Worm (Caenorhabditis elegans) whole organism, L1 larva: ENCODE data around the gene myo-3.

Experiments used
- C16A3.4 ChIP-seq: fragments of 150-350 bp; optimal IDR thresholded peaks from 2 replicates; lab custom pipeline; 2014; ENCODE audit warnings: missing biosample characterization, missing genetic modification characterization
- F16B12.6 ChIP-seq: fragments of 150-350 bp; optimal IDR thresholded peaks from 2 replicates; lab custom pipeline; 2014; ENCODE audit warnings: missing biosample characterization, missing genetic modification characterization
- aha-1 ChIP-seq: fragments of 150-350 bp; optimal IDR thresholded peaks from 2 replicates; lab custom pipeline; 2014; ENCODE audit warnings: missing biosample characterization, missing genetic modification characterization
- alr-1 ChIP-seq: fragments of 200-800 bp; sonication (Bioruptor generic); optimal IDR thresholded peaks from 2 replicates; lab custom pipeline; 2018; ENCODE audit warnings: borderline replicate concordance, mild to moderate bottlenecking, missing genetic modification characterization, missing compliant biosample characterization
- ceh-63 ChIP-seq: fragments of 200-800 bp; sonication (Bioruptor generic); optimal IDR thresholded peaks from 2 replicates; lab custom pipeline; 2018; ENCODE audit warnings: mild to moderate bottlenecking, missing genetic modification characterization, missing compliant biosample characterization
- ceh-90 ChIP-seq: sonication (generic microtip); optimal IDR thresholded peaks from 2 replicates; lab custom pipeline; 2016; ENCODE audit warnings: missing genetic modification characterization, missing compliant biosample characterization
- ces-1 ChIP-seq: fragments of 150-350 bp; optimal IDR thresholded peaks from 2 replicates; lab custom pipeline; 2014; ENCODE audit warnings: missing biosample characterization, missing genetic modification reagents, missing genetic modification characterization
- efl-1 ChIP-seq, 4 experiments: fragments of 150-350 bp; optimal IDR thresholded peaks in 3 of 4; peaks in 1 of 4; 1 replicate in 1 of 4; 2 replicates in 3 of 4; lab custom pipeline; 2014; ENCODE audit warnings: missing biosample characterization in 2 of 4, missing genetic modification characterization in 2 of 4, missing genetic modification reagents in 2 of 4
- fos-1 ChIP-seq: fragments of 150-350 bp; optimal IDR thresholded peaks from 2 replicates; lab custom pipeline; 2014; ENCODE audit warnings: missing biosample characterization, missing genetic modification characterization
- hlh-17 ChIP-seq: fragments of 200-800 bp; sonication (Bioruptor generic); optimal IDR thresholded peaks from 2 replicates; lab custom pipeline; 2018; ENCODE audit warnings: missing genetic modification characterization, mild to moderate bottlenecking, missing compliant biosample characterization, moderate library complexity, borderline replicate concordance
- hlh-4 ChIP-seq: sonication (generic microtip); optimal IDR thresholded peaks from 2 replicates; lab custom pipeline; 2016; ENCODE audit warnings: mild to moderate bottlenecking, missing genetic modification characterization, missing compliant biosample characterization
- irx-1 ChIP-seq: sonication (generic microtip); optimal IDR thresholded peaks from 2 replicates; lab custom pipeline; 2016; ENCODE audit warnings: missing genetic modification characterization, missing compliant biosample characterization
- isw-1 ChIP-seq: fragments of 200-800 bp; sonication (Bioruptor generic); IDR thresholded peaks from 2 replicates; pipeline ENCODE4 v1.3.6; 2022; ENCODE audit warnings: missing genetic modification characterization, missing compliant biosample characterization
- jun-1 ChIP-seq: fragments of 150-350 bp; optimal IDR thresholded peaks from 2 replicates; lab custom pipeline; 2014; ENCODE audit warnings: missing biosample characterization, missing genetic modification reagents, missing genetic modification characterization
- lin-13 ChIP-seq: fragments of 150-350 bp; optimal IDR thresholded peaks from 2 replicates; lab custom pipeline; 2014; ENCODE audit warnings: missing biosample characterization, missing genetic modification reagents, missing genetic modification characterization
- lin-14 ChIP-seq: fragments of 200-800 bp; sonication (Bioruptor generic); optimal IDR thresholded peaks from 2 replicates; lab custom pipeline; 2018; ENCODE audit warnings: mild to moderate bottlenecking, missing genetic modification characterization, moderate library complexity, missing compliant biosample characterization
- lin-39 ChIP-seq: fragments of 150-350 bp; optimal IDR thresholded peaks from 2 replicates; lab custom pipeline; 2014; ENCODE audit warnings: missing biosample characterization, missing genetic modification reagents, missing genetic modification characterization
- mdl-1 ChIP-seq, 2 experiments: fragments of 150-350 bp; optimal IDR thresholded peaks; 2 replicates each; lab custom pipeline; 2014 to 2017; ENCODE audit warnings: missing biosample characterization in 2 of 2, missing genetic modification characterization in 2 of 2, inconsistent platforms in 1 of 2
- mef-2 ChIP-seq: fragments of 150-350 bp; optimal IDR thresholded peaks from 2 replicates; lab custom pipeline; 2014; ENCODE audit warnings: missing biosample characterization, missing genetic modification characterization
- mep-1 ChIP-seq: fragments of 150-350 bp; optimal IDR thresholded peaks from 2 replicates; lab custom pipeline; 2014; ENCODE audit warnings: missing biosample characterization, missing genetic modification characterization
- nhr-19 ChIP-seq: fragments of 200-800 bp; sonication (Bioruptor generic); conservative IDR thresholded peaks from 2 replicates; pipeline ENCODE4 v1.3.6; 2022; ENCODE audit warnings: missing genetic modification characterization, missing compliant biosample characterization
- nhr-20 ChIP-seq: sonication (generic microtip); optimal IDR thresholded peaks from 2 replicates; lab custom pipeline; 2016; ENCODE audit warnings: mild to moderate bottlenecking, missing genetic modification characterization, missing compliant biosample characterization
- nhr-47 ChIP-seq: sonication (generic microtip); optimal IDR thresholded peaks from 2 replicates; lab custom pipeline; 2016; ENCODE audit warnings: mild to moderate bottlenecking, missing genetic modification characterization, moderate library complexity, missing compliant biosample characterization
- nhr-71 ChIP-seq: sonication (generic microtip); optimal IDR thresholded peaks from 2 replicates; lab custom pipeline; 2016; ENCODE audit warnings: mild to moderate bottlenecking, missing genetic modification characterization, moderate library complexity, missing compliant biosample characterization
- nhr-84 ChIP-seq: sonication (generic microtip); optimal IDR thresholded peaks from 2 replicates; lab custom pipeline; 2017; ENCODE audit warnings: missing biosample characterization, missing genetic modification characterization
- pag-3 ChIP-seq: sonication (generic microtip); optimal IDR thresholded peaks from 2 replicates; lab custom pipeline; 2017; ENCODE audit warnings: missing genetic modification characterization, mild to moderate bottlenecking, missing compliant biosample characterization, antibody characterized with exemption, borderline replicate concordance; ENCODE audit not compliant: insufficient read depth
- pax-3 ChIP-seq: fragments of 200-800 bp; sonication (Bioruptor generic); optimal IDR thresholded peaks from 2 replicates; lab custom pipeline; 2018; ENCODE audit warnings: mild to moderate bottlenecking, missing genetic modification characterization, moderate library complexity, missing compliant biosample characterization
- pqm-1 ChIP-seq: sonication (generic microtip); optimal IDR thresholded peaks from 3 replicates; lab custom pipeline; 2017; ENCODE audit warnings: missing biosample characterization, missing genetic modification characterization
- rnt-1 ChIP-seq: sonication (generic microtip); optimal IDR thresholded peaks from 2 replicates; lab custom pipeline; 2016; ENCODE audit warnings: mild to moderate bottlenecking, missing genetic modification characterization, moderate library complexity, missing compliant biosample characterization
- snu-23 ChIP-seq: sonication (generic microtip); optimal IDR thresholded peaks from 2 replicates; lab custom pipeline; 2016; ENCODE audit warnings: missing genetic modification characterization, missing compliant biosample characterization
- sptf-1 ChIP-seq: fragments of 150-350 bp; optimal IDR thresholded peaks from 2 replicates; lab custom pipeline; 2014; ENCODE audit warnings: missing biosample characterization, missing genetic modification characterization
- swsn-7 ChIP-seq: sonication (generic microtip); optimal IDR thresholded peaks from 2 replicates; lab custom pipeline; 2016; ENCODE audit warnings: missing genetic modification characterization, missing compliant biosample characterization
- tbx-2 ChIP-seq: sonication (generic microtip); optimal IDR thresholded peaks from 2 replicates; lab custom pipeline; 2016; ENCODE audit warnings: missing genetic modification characterization, missing compliant biosample characterization
- unc-130 ChIP-seq: fragments of 150-350 bp; optimal IDR thresholded peaks from 2 replicates; lab custom pipeline; 2017; ENCODE audit warnings: missing biosample characterization, missing genetic modification characterization, inconsistent platforms
- unc-30 ChIP-seq: sonication (generic microtip); optimal IDR thresholded peaks from 2 replicates; lab custom pipeline; 2017; ENCODE audit warnings: missing biosample characterization, missing genetic modification characterization
- unc-62 ChIP-seq: fragments of 150-350 bp; optimal IDR thresholded peaks from 2 replicates; lab custom pipeline; 2014; ENCODE audit warnings: missing biosample characterization, missing genetic modification reagents, missing genetic modification characterization
- vab-15 ChIP-seq: sonication (generic microtip); optimal IDR thresholded peaks from 2 replicates; lab custom pipeline; 2017; ENCODE audit warnings: missing genotype, mild to moderate bottlenecking, missing genetic modification characterization, missing compliant biosample characterization
- xbp-1 ChIP-seq: sonication (generic microtip); optimal IDR thresholded peaks from 2 replicates; lab custom pipeline; 2016; ENCODE audit warnings: missing genetic modification characterization, missing compliant biosample characterization
- ztf-11 ChIP-seq, 2 experiments: sonication (generic microtip); optimal IDR thresholded peaks; 2 replicates each; lab custom pipeline; 2016 to 2017; ENCODE audit warnings: missing genetic modification characterization in 2 of 2, missing biosample characterization in 1 of 2, missing compliant biosample characterization in 1 of 2

myo-3 gene

ce11 chrV:12233425-12233824 lies 718 bp downstream of the myo-3 start:
- TF ChIP-seq F16B12.6 (tag; lab: Kevin White, UChicago) (no peak), unc-62 (GFP tag; lab: Kevin White, UChicago) (no peak), swsn-7 (tag; lab: Kevin White, UChicago) (no peak), sptf-1 (tag; lab: Kevin White, UChicago) (no peak), snu-23 (GFP tag; lab: Kevin White, UChicago) (peak; percentile 22), lin-14 (GFP tag; lab: Kevin White, UChicago) (peak; percentile 80), mdl-1 (tag; optimal IDR thresholded peaks at IDR 0.05; lab: Kevin White, UChicago) (no peak), aha-1 (tag; lab: Kevin White, UChicago) (no peak), rnt-1 (tag; lab: Kevin White, UChicago) (peak; percentile 58), isw-1 (GFP tag; lab: Robert Waterston, UW) (no peak), alr-1 (tag; lab: Kevin White, UChicago) (no peak), nhr-71 (tag; lab: Kevin White, UChicago) (peak; percentile 65), fos-1 (no peak), nhr-19 (GFP tag; lab: Robert Waterston, UW) (peak; percentile 42), pag-3 (peak; percentile 79), jun-1 (no peak), unc-130 (tag; lab: Kevin White, UChicago) (peak; percentile 15)

ce11 chrV:12213027-12213426 lies 21.1 kb downstream of the myo-3 start, which contains the start of gene vab-8:
Gene vab-8 (plus strand): TSS chrV:12213327.
- TF ChIP-seq hlh-4 (tag; lab: Kevin White, UChicago): no peak
- TF ChIP-seq hlh-17 (GFP tag; lab: Kevin White, UChicago): no peak
- TF ChIP-seq pqm-1: no peak
- no peak for TF ChIP-seq xbp-1 (tag; lab: Kevin White, UChicago)
- no peak for TF ChIP-seq mef-2
- TF ChIP-seq tbx-2: no peak
- TF ChIP-seq vab-15 (tag; lab: Kevin White, UChicago): no peak
- no peak for TF ChIP-seq ceh-63 (GFP tag; lab: Kevin White, UChicago)
- no peak for TF ChIP-seq jun-1
- TF ChIP-seq pax-3 (tag; lab: Kevin White, UChicago): no peak
- TF ChIP-seq nhr-20 (tag; lab: Kevin White, UChicago): no peak
- TF ChIP-seq lin-13: no peak
- no peak for TF ChIP-seq irx-1 (tag; lab: Kevin White, UChicago)
- no peak for TF ChIP-seq lin-39 (tag; lab: Kevin White, UChicago)
- no peak for TF ChIP-seq lin-14 (GFP tag; lab: Kevin White, UChicago)

ce11 chrV:12211090-12211489 lies 23.1 kb downstream of the myo-3 start:
- TF ChIP-seq nhr-47 (tag; lab: Kevin White, UChicago) (no peak), mef-2 (no peak), hlh-17 (GFP tag; lab: Kevin White, UChicago) (no peak), C16A3.4 (tag; lab: Kevin White, UChicago) (no peak), ceh-90 (tag; lab: Kevin White, UChicago) (no peak), ces-1 (no peak), ztf-11 (tag; optimal IDR thresholded peaks at IDR 0.05; lab: Kevin White, UChicago) (no peak), efl-1 (optimal IDR thresholded peaks at IDR 0.05; lab: Kevin White, UChicago) (no peak), efl-1 (GFP tag; optimal IDR thresholded peaks at IDR 0.05 in 1 of 2; lab: Kevin White, UChicago) (peak in 1 of 2 experiments; percentile 13), mep-1 (peak; percentile 3), isw-1 (GFP tag; lab: Robert Waterston, UW) (no peak), nhr-84 (no peak), unc-30 (tag; lab: Kevin White, UChicago) (no peak), lin-14 (GFP tag; lab: Kevin White, UChicago) (peak; percentile 82)
